Fruit fly (Drosophila melanogaster): ENCODE data around the gene CG2889.

DNA sequence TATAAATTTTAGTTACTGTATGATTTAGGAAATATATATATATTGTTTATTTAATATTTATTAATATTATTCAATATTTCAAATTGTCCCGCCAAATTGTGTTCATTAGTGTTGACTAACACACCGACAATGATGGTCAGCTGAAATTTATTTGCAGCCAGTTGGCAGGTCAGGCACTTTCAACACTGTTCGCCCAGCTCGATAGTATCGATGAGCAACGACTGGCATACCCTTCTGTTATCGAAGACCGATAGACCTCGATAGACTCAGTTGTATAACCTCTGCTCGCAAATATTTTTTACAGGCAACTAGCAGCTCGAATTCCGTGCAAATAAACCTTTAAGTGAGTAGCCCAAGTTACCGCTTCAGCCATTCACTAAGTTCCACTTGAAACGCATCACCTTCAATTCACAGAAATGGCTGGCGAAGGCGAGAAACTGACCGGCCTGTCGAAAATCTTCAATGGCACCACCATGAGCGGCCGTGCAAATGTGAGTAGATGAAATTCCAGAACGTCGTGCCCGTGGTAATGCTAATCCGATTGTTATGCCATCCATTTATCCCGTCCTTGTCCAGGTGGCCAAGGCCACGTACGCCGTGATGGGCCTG is 13.1 kb upstream of the CG2889 start, which contains the start of gene Neb-cGP:
- TF ChIP-seq CTCF (optimal IDR thresholded peaks at IDR 0.05) (no peak), CG8478 (optimal IDR thresholded peaks at IDR 0.05) (no peak)

Data from S2 (cell line).